Worm (Caenorhabditis elegans): Measurements from ENCODE around the gene Y11D7A.5.
"Not testable (repeated sequence)": the region's sequence is repeated elsewhere in the genome, so short reads cannot be mapped to it uniquely, and the experiment has no call there.

Gene Y11D7A.5

ce11 chrIV:9216956-9217355 lies 28.4 kb downstream of the Y11D7A.5 start:
- TF ChIP-seq W03F9.2 (tag; optimal IDR thresholded peaks at IDR 0.05) (no peak), dao-5 (tag; optimal IDR thresholded peaks at IDR 0.05) (no peak), him-1 (tag; optimal IDR thresholded peaks at IDR 0.05) (no peak)

ce11 chrIV:9216437-9216836 lies 28.9 kb downstream of the Y11D7A.5 start:
- TF ChIP-seq dao-5 (tag; optimal IDR thresholded peaks at IDR 0.05) = no peak
- no peak for TF ChIP-seq W03F9.2 (tag; optimal IDR thresholded peaks at IDR 0.05)
- no peak for TF ChIP-seq him-1 (tag; optimal IDR thresholded peaks at IDR 0.05)

DNA sequence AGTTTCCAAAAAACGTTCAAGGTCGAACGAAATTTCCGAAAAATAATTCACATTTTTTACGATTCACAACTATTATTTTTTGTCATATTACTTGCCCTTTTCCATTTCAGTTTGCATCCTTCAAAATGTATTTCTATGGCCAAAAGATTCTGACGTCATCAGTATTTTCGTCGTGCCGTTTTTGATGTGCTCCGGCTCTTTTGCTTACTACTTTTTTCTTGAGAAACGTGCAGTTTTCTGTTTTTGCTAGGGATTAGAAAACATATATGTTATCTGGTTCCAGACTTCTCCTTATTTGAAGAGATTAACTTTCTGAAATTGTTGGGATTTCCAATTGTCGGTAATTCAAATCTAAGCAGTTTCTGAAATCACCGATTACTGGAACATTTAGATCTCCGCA lies 29.5 kb downstream of the Y11D7A.5 start:
- TF ChIP-seq dao-5 (tag; optimal IDR thresholded peaks at IDR 0.05) (no peak), him-1 (tag; optimal IDR thresholded peaks at IDR 0.05) (no peak), W03F9.2 (tag; optimal IDR thresholded peaks at IDR 0.05) (no peak)

- TF ChIP-seq W03F9.2 (tag; optimal IDR thresholded peaks at IDR 0.05) (no peak), him-1 (tag; optimal IDR thresholded peaks at IDR 0.05) (no peak), dao-5 (tag; optimal IDR thresholded peaks at IDR 0.05) (no peak)
Observed at ce11 chrIV:9214823-9215222, 30.5 kb downstream of the Y11D7A.5 start.

- TF ChIP-seq him-1 (tag; optimal IDR thresholded peaks at IDR 0.05) = no peak
- no peak for TF ChIP-seq W03F9.2 (tag; optimal IDR thresholded peaks at IDR 0.05)
- TF ChIP-seq dao-5 (tag; optimal IDR thresholded peaks at IDR 0.05) = no peak
Observed at ce11 chrIV:9212121-9212520, 33.2 kb downstream of the Y11D7A.5 start, which contains the start of gene C46C2.6. Gene C46C2.6 (plus strand): TSS chrIV:9212421.

DNA sequence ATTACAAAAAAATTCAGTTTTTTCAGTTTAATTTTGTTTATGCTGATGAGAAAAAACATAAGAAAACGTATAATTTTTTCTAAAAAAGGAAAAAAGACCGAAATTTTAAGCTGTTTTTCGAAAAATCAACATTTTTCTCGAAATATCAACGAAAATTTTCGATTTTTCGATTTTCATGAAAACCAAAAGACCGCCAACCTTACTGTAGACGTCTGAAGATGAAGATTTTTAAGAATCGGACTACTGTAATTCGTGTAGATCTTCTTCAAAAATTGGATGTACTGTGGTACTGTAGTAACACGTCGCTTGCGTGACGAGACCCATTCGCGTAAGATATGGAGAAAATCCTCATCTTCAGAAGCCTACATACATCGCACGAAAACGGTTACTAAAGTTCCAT lies 34.5 kb downstream of the Y11D7A.5 start:
- TF ChIP-seq W03F9.2 (tag; optimal IDR thresholded peaks at IDR 0.05) (no peak), dao-5 (tag; optimal IDR thresholded peaks at IDR 0.05) (no peak), him-1 (tag; optimal IDR thresholded peaks at IDR 0.05) (no peak)

DNA sequence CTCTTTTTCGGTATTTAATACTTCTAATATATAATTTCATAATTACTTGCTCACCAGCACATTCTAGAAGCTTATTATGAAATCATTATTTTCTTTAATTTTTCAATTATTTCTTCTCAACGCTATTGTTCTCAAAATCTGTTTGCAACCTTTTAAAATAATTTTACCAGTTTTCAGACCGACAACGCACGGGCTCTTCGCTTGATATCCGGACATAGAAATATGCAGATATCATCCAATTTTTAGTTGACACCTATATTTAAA lies 45.5 kb downstream of the Y11D7A.5 start, which contains the start of gene wnk-1:
TSS of gene wnk-1 (plus strand) at position 165 of the 264 bp plus-strand sequence.
- TF ChIP-seq W03F9.2 (tag; optimal IDR thresholded peaks at IDR 0.05) (no peak), dao-5 (tag; optimal IDR thresholded peaks at IDR 0.05) (no peak), him-1 (tag; optimal IDR thresholded peaks at IDR 0.05) (no peak)

DNA sequence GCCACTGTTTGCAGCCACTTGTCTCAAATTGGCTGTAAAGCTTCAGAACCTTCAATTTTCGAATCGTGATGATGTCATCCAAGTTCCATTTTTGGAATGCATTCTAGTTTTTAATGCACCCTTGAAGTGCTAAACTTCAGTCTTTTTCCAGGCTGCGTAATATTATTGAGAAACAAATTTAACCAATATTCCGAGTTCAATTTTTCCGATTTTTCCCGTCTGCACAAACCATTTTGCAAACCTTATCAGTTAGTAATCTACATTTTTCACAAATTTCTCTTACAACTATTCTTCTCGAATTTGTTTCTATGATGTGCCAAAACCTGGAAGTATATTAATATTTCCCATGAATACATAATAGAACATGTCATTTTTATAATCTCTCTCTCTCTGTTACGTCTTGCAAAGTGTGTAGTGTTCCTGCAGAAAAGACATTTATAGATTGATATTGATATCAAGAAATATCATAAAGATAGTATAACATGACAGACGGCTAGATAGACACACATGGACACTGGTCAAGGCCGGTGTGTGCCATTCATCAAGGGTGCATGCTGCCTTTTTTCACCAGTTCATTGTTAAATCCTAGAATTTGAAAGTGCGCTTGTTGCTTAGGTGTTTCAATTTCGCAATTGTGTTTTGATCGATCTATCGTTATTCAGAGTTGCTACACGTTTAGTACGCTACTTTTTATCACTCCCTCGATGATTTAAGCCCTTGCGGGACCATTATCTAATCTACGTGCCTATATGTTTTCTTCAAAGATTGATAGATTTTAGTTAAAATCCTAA lies 46.0 kb downstream of the Y11D7A.5 start:
- TF ChIP-seq W03F9.2 (tag; optimal IDR thresholded peaks at IDR 0.05) = no peak
- no peak for TF ChIP-seq him-1 (tag; optimal IDR thresholded peaks at IDR 0.05)
- no peak for TF ChIP-seq dao-5 (tag; optimal IDR thresholded peaks at IDR 0.05)

DNA sequence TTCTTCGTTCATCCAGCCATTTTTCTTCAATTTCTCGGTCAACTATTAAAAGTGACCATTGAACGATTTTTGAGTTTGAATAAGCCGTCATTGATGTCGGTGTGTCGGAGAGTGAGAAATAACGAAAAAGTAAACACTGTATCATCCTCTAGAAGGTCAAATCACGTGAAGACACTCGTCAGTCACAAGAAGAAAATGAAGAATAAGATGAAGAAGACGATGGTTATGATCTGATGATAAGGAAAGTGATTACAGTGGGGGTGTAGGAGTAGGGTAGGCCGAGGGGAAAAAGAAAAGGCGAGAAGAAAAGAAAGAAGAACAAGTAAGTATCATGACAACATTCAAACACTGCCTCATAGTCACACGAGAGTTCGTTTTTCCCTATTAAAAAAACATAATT lies 47.2 kb downstream of the Y11D7A.5 start:
- TF ChIP-seq dao-5 (tag; optimal IDR thresholded peaks at IDR 0.05) (no peak), him-1 (tag; optimal IDR thresholded peaks at IDR 0.05) (no peak), W03F9.2 (tag; optimal IDR thresholded peaks at IDR 0.05) (peak; percentile 11)

ce11 chrIV:9196755-9197154 lies 48.6 kb downstream of the Y11D7A.5 start:
- TF ChIP-seq W03F9.2 (tag; optimal IDR thresholded peaks at IDR 0.05) (peak; percentile 16), dao-5 (tag; optimal IDR thresholded peaks at IDR 0.05) (no peak), him-1 (tag; optimal IDR thresholded peaks at IDR 0.05) (peak; percentile 48)

- TF ChIP-seq W03F9.2, him-1, dao-5 (tag; optimal IDR thresholded peaks at IDR 0.05): not testable (repeated sequence)
Observed at ce11 chrIV:9194524-9194923, 50.8 kb downstream of the Y11D7A.5 start, which contains the start of gene C46C2.7. Gene C46C2.7 (plus strand): TSS chrIV:9194824.
